Worm (Caenorhabditis elegans): ENCODE results near the gene T04F8.7.
A peak's percentile ranks its signal among the peaks of the same experiment; 100 is the strongest.

T04F8.7 gene

DNA sequence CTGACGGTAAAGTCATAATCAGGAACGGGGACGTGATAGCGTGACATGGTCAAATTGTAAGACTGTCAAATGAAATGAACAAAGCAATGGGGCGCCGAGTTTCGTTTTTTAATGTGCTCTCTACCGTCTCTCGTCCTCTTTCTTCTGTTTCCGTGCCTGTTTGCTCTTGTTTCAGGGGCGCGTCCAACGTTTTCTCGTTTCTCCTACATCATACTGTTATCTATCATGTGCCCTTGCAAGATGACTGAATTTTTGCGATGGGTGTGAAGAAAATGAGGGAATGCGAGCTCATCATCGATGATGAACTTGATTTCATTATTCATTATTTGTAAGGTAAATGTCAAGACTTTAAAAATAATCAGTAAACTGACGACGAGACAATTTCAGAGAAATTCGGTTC lies at the start of gene T04F8.7:
Gene T04F8.7, minus strand, starts transcription at position 130 of the 400 bp plus-strand sequence.
- no peak for TF ChIP-seq mab-5 (tag; optimal IDR thresholded peaks at IDR 0.05)
- TF ChIP-seq unc-120 (tag; optimal IDR thresholded peaks at IDR 0.05; ENCODE audit: poor library complexity, severe bottlenecking), result no peak
- TF ChIP-seq hlh-1 (tag; optimal IDR thresholded peaks at IDR 0.05), result no peak
- TF ChIP-seq drap-1 (GFP tag; optimal IDR thresholded peaks at IDR 0.05), result no peak
- TF ChIP-seq M03D4.4 (tag; optimal IDR thresholded peaks at IDR 0.05), result no peak
- TF ChIP-seq snpc-4 (tag; optimal IDR thresholded peaks at IDR 0.05), result no peak
- TF ChIP-seq sptf-1 (tag; optimal IDR thresholded peaks at IDR 0.05), result no peak
- no peak for TF ChIP-seq flh-1 (GFP tag; optimal IDR thresholded peaks at IDR 0.05)

DNA sequence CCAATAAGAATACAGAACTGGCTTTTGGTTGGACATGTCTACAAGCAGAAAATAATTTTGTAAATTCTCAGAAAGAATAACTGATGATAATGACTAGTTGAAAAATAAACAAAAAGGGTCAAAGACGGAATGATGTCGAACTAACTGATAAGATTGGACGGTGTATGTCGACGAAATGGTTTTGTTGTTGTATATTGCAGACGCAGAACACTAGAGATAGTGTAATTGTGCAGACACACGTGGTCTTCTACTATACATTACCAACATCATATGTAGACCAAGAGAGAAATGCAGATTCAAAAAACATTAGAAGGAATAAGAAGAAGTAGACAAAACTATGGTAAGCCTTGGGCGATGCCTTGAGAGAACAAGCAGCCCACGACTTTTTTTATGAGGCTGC lies 47.0 kb upstream of the T04F8.7 start, which contains the start of the genes gst-42 and D1053.2:
Gene gst-42, minus strand, starts transcription at position 176 of the 400 bp plus-strand sequence.
Gene D1053.2, plus strand, starts transcription at position 391 of the 400 bp plus-strand sequence.
- TF ChIP-seq M03D4.4 (tag; optimal IDR thresholded peaks at IDR 0.05), result no peak
- no peak for TF ChIP-seq cnd-1 (tag; optimal IDR thresholded peaks at IDR 0.05)
- TF ChIP-seq sptf-1 (tag; optimal IDR thresholded peaks at IDR 0.05), result no peak
- TF ChIP-seq zip-8 (tag; optimal IDR thresholded peaks at IDR 0.05), result no peak
- TF ChIP-seq elt-1 (tag; optimal IDR thresholded peaks at IDR 0.05; ENCODE audit: borderline replicate concordance, insufficient read depth), result no peak
- no peak for TF ChIP-seq ham-2 (GFP tag; optimal IDR thresholded peaks at IDR 0.05)
- no peak for TF ChIP-seq unc-120 (tag; optimal IDR thresholded peaks at IDR 0.05; ENCODE audit: poor library complexity, severe bottlenecking)
- no peak for TF ChIP-seq lin-13 (tag; optimal IDR thresholded peaks at IDR 0.05)
- no peak for TF ChIP-seq bed-3 (GFP tag; optimal IDR thresholded peaks at IDR 0.05)
- no peak for TF ChIP-seq sem-2 (GFP tag; optimal IDR thresholded peaks at IDR 0.05)
- no peak for TF ChIP-seq lin-32 (GFP tag; optimal IDR thresholded peaks at IDR 0.05)
- no peak for TF ChIP-seq snpc-4 (tag; optimal IDR thresholded peaks at IDR 0.05)
- no peak for TF ChIP-seq tbx-8 (GFP tag; optimal IDR thresholded peaks at IDR 0.05)
- no peak for TF ChIP-seq mab-5 (tag; optimal IDR thresholded peaks at IDR 0.05)
- no peak for TF ChIP-seq drap-1 (GFP tag; optimal IDR thresholded peaks at IDR 0.05)

DNA sequence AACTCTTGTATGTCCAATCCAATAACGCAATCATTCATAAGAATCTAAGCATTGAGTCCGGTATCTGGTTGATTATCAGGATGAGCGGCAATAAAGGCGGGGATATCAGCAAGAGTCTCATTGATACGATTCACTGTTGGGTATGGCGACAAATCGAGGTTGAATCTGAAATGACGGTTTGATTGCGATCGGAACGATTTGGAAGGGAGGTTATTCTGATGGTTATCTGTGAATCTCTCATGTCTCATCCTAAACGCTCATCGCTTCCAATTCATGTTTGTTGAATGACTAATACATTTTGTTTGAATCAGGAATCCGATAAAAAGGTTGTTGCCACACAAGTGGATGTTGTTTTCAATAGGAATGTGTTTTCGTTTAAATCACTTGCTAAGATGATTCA lies 45.7 kb upstream of the T04F8.7 start:
- TF ChIP-seq elt-1 (tag; optimal IDR thresholded peaks at IDR 0.05; ENCODE audit: borderline replicate concordance, insufficient read depth) (peak; percentile 97), zip-8 (tag; optimal IDR thresholded peaks at IDR 0.05) (no peak), ces-1 (GFP tag; optimal IDR thresholded peaks at IDR 0.05) (no peak), tbx-8 (GFP tag; optimal IDR thresholded peaks at IDR 0.05) (no peak), hlh-1 (tag; optimal IDR thresholded peaks at IDR 0.05) (no peak), nhr-12 (tag; optimal IDR thresholded peaks at IDR 0.05) (no peak), mab-5 (tag; optimal IDR thresholded peaks at IDR 0.05) (no peak), ham-2 (GFP tag; optimal IDR thresholded peaks at IDR 0.05) (peak; percentile 49)

DNA sequence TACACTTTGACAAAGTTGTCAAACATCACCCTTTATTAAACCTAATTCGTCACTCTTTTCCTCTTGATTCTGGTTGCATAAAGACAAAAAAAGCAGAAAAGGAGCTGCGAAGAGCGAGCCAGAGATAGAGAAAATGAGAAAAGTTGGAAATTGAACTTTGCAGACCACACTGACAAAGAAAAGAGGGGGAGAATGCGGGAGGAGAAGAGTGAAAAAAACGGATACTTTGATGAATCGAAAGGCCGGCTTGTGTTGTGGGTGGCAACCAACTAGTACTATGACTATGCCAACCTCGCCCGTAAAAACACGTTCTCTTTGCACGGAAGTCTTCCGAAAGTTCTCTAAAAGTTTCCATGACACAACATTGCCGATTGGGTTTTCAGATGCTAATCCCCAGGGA lies 44.9 kb upstream of the T04F8.7 start:
- TF ChIP-seq cnd-1 (tag; optimal IDR thresholded peaks at IDR 0.05), result no peak
- TF ChIP-seq mep-1 (tag; optimal IDR thresholded peaks at IDR 0.05), result no peak
- TF ChIP-seq nhr-76 (tag; optimal IDR thresholded peaks at IDR 0.05), result no peak
- no peak for TF ChIP-seq lsy-2 (tag; optimal IDR thresholded peaks at IDR 0.05)
- TF ChIP-seq nhr-28 (tag; optimal IDR thresholded peaks at IDR 0.05), result no peak
- TF ChIP-seq sptf-1 (tag; optimal IDR thresholded peaks at IDR 0.05), result no peak
- TF ChIP-seq mls-2 (tag; optimal IDR thresholded peaks at IDR 0.05), result no peak

DNA sequence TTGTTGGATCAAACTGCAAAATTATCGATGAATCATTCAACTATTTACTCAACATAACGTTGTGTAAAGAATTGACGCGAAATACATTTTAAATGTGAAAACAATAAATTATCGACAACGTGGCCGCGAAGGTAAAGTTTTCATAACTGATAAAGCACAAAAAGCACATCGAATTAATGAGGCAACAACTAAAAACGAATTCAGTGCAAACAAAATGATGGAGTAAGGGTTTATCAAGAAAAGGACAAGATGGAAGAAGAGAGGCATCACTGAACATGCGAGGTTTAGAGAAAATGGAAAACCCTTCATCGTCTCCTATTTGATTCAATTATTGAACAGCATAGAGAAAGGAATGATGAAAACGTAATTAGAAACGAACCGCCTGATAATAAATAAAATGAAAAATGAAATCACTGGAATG lies 43.0 kb upstream of the T04F8.7 start, which contains the start of gene D1053.4:
Gene D1053.4, minus strand, starts transcription at position 20 of the 421 bp plus-strand sequence.
- TF ChIP-seq unc-39 (tag; optimal IDR thresholded peaks at IDR 0.05), result no peak
- TF ChIP-seq unc-120 (tag; optimal IDR thresholded peaks at IDR 0.05; ENCODE audit: poor library complexity, severe bottlenecking), result no peak
- no peak for TF ChIP-seq elt-1 (tag; optimal IDR thresholded peaks at IDR 0.05; ENCODE audit: borderline replicate concordance, insufficient read depth)
- TF ChIP-seq ces-1 (GFP tag; optimal IDR thresholded peaks at IDR 0.05), result peak; percentile 96
- TF ChIP-seq hlh-1 (tag; optimal IDR thresholded peaks at IDR 0.05), result no peak
- TF ChIP-seq ham-2 (GFP tag; optimal IDR thresholded peaks at IDR 0.05), result no peak
- no peak for TF ChIP-seq sem-2 (GFP tag; optimal IDR thresholded peaks at IDR 0.05)
- no peak for TF ChIP-seq ceh-83 (GFP tag; optimal IDR thresholded peaks at IDR 0.05)
- TF ChIP-seq lin-32 (GFP tag; optimal IDR thresholded peaks at IDR 0.05), result no peak

DNA sequence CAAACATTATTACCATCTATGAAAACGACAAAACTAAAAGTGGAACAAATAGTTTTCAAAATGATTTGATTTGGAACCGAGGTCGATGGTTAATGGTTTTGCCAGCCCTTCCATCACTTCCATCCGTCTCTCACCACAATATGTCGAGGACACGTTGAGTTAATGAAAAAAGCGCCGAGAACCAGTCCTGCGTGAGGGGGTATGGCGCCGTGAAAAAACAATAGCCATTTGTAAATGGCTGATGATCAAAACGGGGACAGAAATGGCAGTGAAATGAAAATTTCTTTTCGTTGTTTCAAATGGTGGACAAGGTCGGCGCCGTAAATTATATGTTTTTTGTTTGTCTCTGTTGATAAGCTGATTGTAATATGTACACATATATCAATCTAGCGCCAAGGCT lies 39.3 kb upstream of the T04F8.7 start:
- TF ChIP-seq snpc-4 (tag; optimal IDR thresholded peaks at IDR 0.05), result no peak
- TF ChIP-seq unc-39 (tag; optimal IDR thresholded peaks at IDR 0.05), result no peak
- TF ChIP-seq ham-2 (GFP tag; optimal IDR thresholded peaks at IDR 0.05), result no peak
- TF ChIP-seq zip-8 (tag; optimal IDR thresholded peaks at IDR 0.05), result no peak
- TF ChIP-seq lsy-2 (tag; optimal IDR thresholded peaks at IDR 0.05), result no peak
- TF ChIP-seq elt-1 (tag; optimal IDR thresholded peaks at IDR 0.05; ENCODE audit: borderline replicate concordance, insufficient read depth), result no peak
- no peak for TF ChIP-seq cnd-1 (tag; optimal IDR thresholded peaks at IDR 0.05)
- no peak for TF ChIP-seq mab-5 (tag; optimal IDR thresholded peaks at IDR 0.05)
- no peak for TF ChIP-seq M03D4.4 (tag; optimal IDR thresholded peaks at IDR 0.05)
- TF ChIP-seq blmp-1 (tag; optimal IDR thresholded peaks at IDR 0.05), result no peak
- no peak for TF ChIP-seq ceh-39 (tag; optimal IDR thresholded peaks at IDR 0.05)
- no peak for TF ChIP-seq mep-1 (tag; optimal IDR thresholded peaks at IDR 0.05)
- no peak for TF ChIP-seq unc-120 (tag; optimal IDR thresholded peaks at IDR 0.05; ENCODE audit: poor library complexity, severe bottlenecking)
- TF ChIP-seq tbx-8 (GFP tag; optimal IDR thresholded peaks at IDR 0.05), result no peak
- no peak for TF ChIP-seq nhr-2 (tag; optimal IDR thresholded peaks at IDR 0.05)
- no peak for TF ChIP-seq lin-13 (tag; optimal IDR thresholded peaks at IDR 0.05)
- TF ChIP-seq unc-62 (GFP tag; optimal IDR thresholded peaks at IDR 0.05), result no peak
